Fruit fly (Drosophila melanogaster) whole organism, larva: ENCODE measurements around the gene CG4768.
A peak's percentile ranks its signal among the peaks of the same experiment; 100 is the strongest.

Experiments
- noc ChIP-seq: fragments of 200-800 bp; sonication (Bioruptor generic); optimal IDR thresholded peaks from 3 replicates; lab custom pipeline; 2019; ENCODE audit warnings: missing biosample characterization, mild to moderate bottlenecking, missing genetic modification characterization, moderate library complexity

Gene CG4768

dm6 chrX:16766868-16767431, 25.0 kb upstream of the CG4768 start:
- no peak for TF ChIP-seq noc (tag; lab: Kevin White, UChicago)

- no peak for TF ChIP-seq noc (tag; lab: Kevin White, UChicago)
Measured at dm6 chrX:16768770-16769169, 23.1 kb upstream of the CG4768 start.

- TF ChIP-seq noc (tag; lab: Kevin White, UChicago), result no peak
Measured at dm6 chrX:16772882-16773827, 18.8 kb upstream of the CG4768 start.

dm6 chrX:16774201-16775061, 17.5 kb upstream of the CG4768 start:
- TF ChIP-seq noc (tag; lab: Kevin White, UChicago), result no peak

- no peak for TF ChIP-seq noc (tag; lab: Kevin White, UChicago)
Measured at dm6 chrX:16775083-16775482, 16.8 kb upstream of the CG4768 start.

dm6 chrX:16778138-16778672, 13.7 kb upstream of the CG4768 start:
- peak; percentile 4 for TF ChIP-seq noc (tag; lab: Kevin White, UChicago)

dm6 chrX:16780244-16780643, 11.7 kb upstream of the CG4768 start:
- TF ChIP-seq noc (tag; lab: Kevin White, UChicago), result no peak

dm6 chrX:16781055-16781454, 10.9 kb upstream of the CG4768 start:
- TF ChIP-seq noc (tag; lab: Kevin White, UChicago), result peak; percentile 33

dm6 chrX:16782175-16782916, 9.6 kb upstream of the CG4768 start:
- peak; percentile 46 for TF ChIP-seq noc (tag; lab: Kevin White, UChicago)

dm6 chrX:16783141-16783715, 8.7 kb upstream of the CG4768 start, which contains the start of gene if:
Gene if, minus strand, starts transcription at chrX:16783434.
- no peak for TF ChIP-seq noc (tag; lab: Kevin White, UChicago)

dm6 chrX:16783743-16784142, 8.2 kb upstream of the CG4768 start, which contains the start of gene mRpL22:
Gene mRpL22, plus strand, starts transcription at chrX:16783933.
- no peak for TF ChIP-seq noc (tag; lab: Kevin White, UChicago)

- TF ChIP-seq noc (tag; lab: Kevin White, UChicago), result no peak
Measured at dm6 chrX:16786860-16787415, 5.0 kb upstream of the CG4768 start, which contains the start of the genes CG9609 and Sap30. Gene CG9609, minus strand, starts transcription at chrX:16787008. Gene Sap30, plus strand, starts transcription at chrX:16787283.

- peak; percentile 9 for TF ChIP-seq noc (tag; lab: Kevin White, UChicago)
Measured at dm6 chrX:16787416-16787900, 4.5 kb upstream of the CG4768 start.

- no peak for TF ChIP-seq noc (tag; lab: Kevin White, UChicago)
Measured at dm6 chrX:16791058-16791457, 861 bp upstream of the CG4768 start, which contains the start of gene Rrp45. Gene Rrp45, minus strand, starts transcription at chrX:16791266.
